Worm (Caenorhabditis elegans) whole organism, L1 larva: ENCODE measurements around the gene srbc-23.

Experiments used
- C16A3.4 ChIP-seq: fragments of 150-350 bp; optimal IDR thresholded peaks from 2 replicates; lab custom pipeline; 2014; ENCODE audit warnings: missing biosample characterization, missing genetic modification characterization
- Y116A8C.19 ChIP-seq: sonication (generic microtip); optimal IDR thresholded peaks from 2 replicates; lab custom pipeline; 2016; ENCODE audit warnings: missing compliant biosample characterization, missing genetic modification characterization, borderline replicate concordance
- aha-1 ChIP-seq: fragments of 150-350 bp; optimal IDR thresholded peaks from 2 replicates; lab custom pipeline; 2014; ENCODE audit warnings: missing biosample characterization, missing genetic modification characterization
- alr-1 ChIP-seq: fragments of 200-800 bp; sonication (Bioruptor generic); optimal IDR thresholded peaks from 2 replicates; lab custom pipeline; 2018; ENCODE audit warnings: borderline replicate concordance, mild to moderate bottlenecking, missing genetic modification characterization, missing compliant biosample characterization
- ama-1 ChIP-seq: fragments of 150-350 bp; optimal IDR thresholded peaks from 2 replicates; lab custom pipeline; 2014
- ceh-63 ChIP-seq: fragments of 200-800 bp; sonication (Bioruptor generic); optimal IDR thresholded peaks from 2 replicates; lab custom pipeline; 2018; ENCODE audit warnings: mild to moderate bottlenecking, missing genetic modification characterization, missing compliant biosample characterization
- ceh-82 ChIP-seq, 3 experiments: fragments of 150-350 bp in 1 of 3; sonication (generic microtip) in 2 of 3; optimal IDR thresholded peaks; 2 replicates each; lab custom pipeline; 2014 to 2017; ENCODE audit warnings: missing biosample characterization in 3 of 3, missing genetic modification characterization in 3 of 3
- ces-1 ChIP-seq: fragments of 150-350 bp; optimal IDR thresholded peaks from 2 replicates; lab custom pipeline; 2014; ENCODE audit warnings: missing biosample characterization, missing genetic modification reagents, missing genetic modification characterization
- dpl-1 ChIP-seq, 3 experiments: fragments of 150-350 bp in 2 of 3; sonication (generic microtip) in 1 of 3; optimal IDR thresholded peaks; 2 replicates each; lab custom pipeline; 2014 to 2017; ENCODE audit warnings: missing biosample characterization in 3 of 3, missing genetic modification characterization in 3 of 3, missing genetic modification reagents in 3 of 3
- efl-1 ChIP-seq, 4 experiments: fragments of 150-350 bp; optimal IDR thresholded peaks in 3 of 4; peaks in 1 of 4; 1 replicate in 1 of 4; 2 replicates in 3 of 4; lab custom pipeline; 2014; ENCODE audit warnings: missing biosample characterization in 2 of 4, missing genetic modification characterization in 2 of 4, missing genetic modification reagents in 2 of 4
- efl-3 ChIP-seq: fragments of 200-800 bp; sonication (Bioruptor generic); optimal IDR thresholded peaks from 2 replicates; lab custom pipeline; 2018; ENCODE audit warnings: mild to moderate bottlenecking, missing genetic modification characterization, missing compliant biosample characterization
- egl-13 ChIP-seq: sonication (generic microtip); optimal IDR thresholded peaks from 2 replicates; lab custom pipeline; 2016; ENCODE audit warnings: missing genotype, missing genetic modification reagents, missing genetic modification characterization, missing compliant biosample characterization
- elt-3 ChIP-seq, 6 experiments: fragments of 150-350 bp in 1 of 6; sonication (generic microtip); optimal IDR thresholded peaks; 2 replicates each; lab custom pipeline; 2017 to 2018; ENCODE audit warnings: missing biosample characterization in 6 of 6, missing genetic modification characterization in 6 of 6, inconsistent platforms in 1 of 6
- fkh-8 ChIP-seq: sonication (generic microtip); optimal IDR thresholded peaks from 2 replicates; lab custom pipeline; 2016; ENCODE audit warnings: mild to moderate bottlenecking, missing genetic modification characterization, missing compliant biosample characterization
- fos-1 ChIP-seq: fragments of 150-350 bp; optimal IDR thresholded peaks from 2 replicates; lab custom pipeline; 2014; ENCODE audit warnings: missing biosample characterization, missing genetic modification characterization
- grh-1 ChIP-seq: fragments of 200-800 bp; sonication (Bioruptor generic); IDR thresholded peaks from 2 replicates; pipeline ENCODE4 v1.3.6; 2022; ENCODE audit warnings: missing genetic modification reagents, missing genetic modification characterization, missing compliant biosample characterization
- hpl-2 ChIP-seq: fragments of 150-350 bp; optimal IDR thresholded peaks from 2 replicates; lab custom pipeline; 2014; ENCODE audit warnings: missing biosample characterization, missing genetic modification reagents, missing genetic modification characterization
- isw-1 ChIP-seq: fragments of 200-800 bp; sonication (Bioruptor generic); IDR thresholded peaks from 2 replicates; pipeline ENCODE4 v1.3.6; 2022; ENCODE audit warnings: missing genetic modification characterization, missing compliant biosample characterization
- lin-13 ChIP-seq: fragments of 150-350 bp; optimal IDR thresholded peaks from 2 replicates; lab custom pipeline; 2014; ENCODE audit warnings: missing biosample characterization, missing genetic modification reagents, missing genetic modification characterization
- lin-14 ChIP-seq: fragments of 200-800 bp; sonication (Bioruptor generic); optimal IDR thresholded peaks from 2 replicates; lab custom pipeline; 2018; ENCODE audit warnings: mild to moderate bottlenecking, missing genetic modification characterization, moderate library complexity, missing compliant biosample characterization
- lin-35 ChIP-seq, 2 experiments: fragments of 150-350 bp; optimal IDR thresholded peaks; 2 replicates each; lab custom pipeline; 2014; ENCODE audit warnings: missing biosample characterization in 2 of 2, missing genetic modification characterization in 2 of 2, missing genetic modification reagents in 2 of 2
- lsy-2 ChIP-seq, 2 experiments: fragments of 150-350 bp; optimal IDR thresholded peaks; 2 replicates each; lab custom pipeline; 2014; ENCODE audit warnings: missing biosample characterization in 2 of 2, missing genetic modification characterization in 2 of 2
- mef-2 ChIP-seq: fragments of 150-350 bp; optimal IDR thresholded peaks from 2 replicates; lab custom pipeline; 2014; ENCODE audit warnings: missing biosample characterization, missing genetic modification characterization
- nhr-11 ChIP-seq: fragments of 150-350 bp; optimal IDR thresholded peaks from 2 replicates; lab custom pipeline; 2014; ENCODE audit warnings: missing biosample characterization, missing genetic modification characterization
- nhr-19 ChIP-seq: fragments of 200-800 bp; sonication (Bioruptor generic); conservative IDR thresholded peaks from 2 replicates; pipeline ENCODE4 v1.3.6; 2022; ENCODE audit warnings: missing genetic modification characterization, missing compliant biosample characterization
- nhr-20 ChIP-seq: sonication (generic microtip); optimal IDR thresholded peaks from 2 replicates; lab custom pipeline; 2016; ENCODE audit warnings: mild to moderate bottlenecking, missing genetic modification characterization, missing compliant biosample characterization
- nhr-28 ChIP-seq: fragments of 150-350 bp; optimal IDR thresholded peaks from 2 replicates; lab custom pipeline; 2014; ENCODE audit warnings: missing biosample characterization, missing genetic modification characterization
- nhr-47 ChIP-seq: sonication (generic microtip); optimal IDR thresholded peaks from 2 replicates; lab custom pipeline; 2016; ENCODE audit warnings: mild to moderate bottlenecking, missing genetic modification characterization, moderate library complexity, missing compliant biosample characterization
- nhr-84 ChIP-seq: sonication (generic microtip); optimal IDR thresholded peaks from 2 replicates; lab custom pipeline; 2017; ENCODE audit warnings: missing biosample characterization, missing genetic modification characterization
- nhr-85 ChIP-seq: sonication (generic microtip); peaks from one replicate; lab custom pipeline; 2016; ENCODE audit warnings: missing genetic modification characterization, inconsistent platforms, missing compliant biosample characterization
- nhr-90 ChIP-seq: sonication (generic microtip); optimal IDR thresholded peaks from 2 replicates; lab custom pipeline; 2016; ENCODE audit warnings: mild to moderate bottlenecking, missing genetic modification characterization, missing compliant biosample characterization; ENCODE audit not compliant: poor library complexity
- pax-3 ChIP-seq: fragments of 200-800 bp; sonication (Bioruptor generic); optimal IDR thresholded peaks from 2 replicates; lab custom pipeline; 2018; ENCODE audit warnings: mild to moderate bottlenecking, missing genetic modification characterization, moderate library complexity, missing compliant biosample characterization
- pqm-1 ChIP-seq: sonication (generic microtip); optimal IDR thresholded peaks from 3 replicates; lab custom pipeline; 2017; ENCODE audit warnings: missing biosample characterization, missing genetic modification characterization
- rnt-1 ChIP-seq: sonication (generic microtip); optimal IDR thresholded peaks from 2 replicates; lab custom pipeline; 2016; ENCODE audit warnings: mild to moderate bottlenecking, missing genetic modification characterization, moderate library complexity, missing compliant biosample characterization
- snpc-4 ChIP-seq: fragments of 150-350 bp; optimal IDR thresholded peaks from 2 replicates; lab custom pipeline; 2014; ENCODE audit warnings: missing biosample characterization, missing genetic modification characterization
- snu-23 ChIP-seq: sonication (generic microtip); optimal IDR thresholded peaks from 2 replicates; lab custom pipeline; 2016; ENCODE audit warnings: missing genetic modification characterization, missing compliant biosample characterization
- sox-4 ChIP-seq: sonication (generic microtip); optimal IDR thresholded peaks from 2 replicates; lab custom pipeline; 2016; ENCODE audit warnings: missing genetic modification characterization, missing compliant biosample characterization
- sptf-1 ChIP-seq: fragments of 150-350 bp; optimal IDR thresholded peaks from 2 replicates; lab custom pipeline; 2014; ENCODE audit warnings: missing biosample characterization, missing genetic modification characterization
- sup-37 ChIP-seq: fragments of 200-800 bp; sonication (Bioruptor generic); optimal IDR thresholded peaks from 2 replicates; lab custom pipeline; 2018; ENCODE audit warnings: mild to moderate bottlenecking, missing genetic modification characterization, missing compliant biosample characterization
- swsn-7 ChIP-seq: sonication (generic microtip); optimal IDR thresholded peaks from 2 replicates; lab custom pipeline; 2016; ENCODE audit warnings: missing genetic modification characterization, missing compliant biosample characterization
- tbx-2 ChIP-seq: sonication (generic microtip); optimal IDR thresholded peaks from 2 replicates; lab custom pipeline; 2016; ENCODE audit warnings: missing genetic modification characterization, missing compliant biosample characterization
- unc-86 ChIP-seq: sonication (generic microtip); optimal IDR thresholded peaks from 2 replicates; lab custom pipeline; 2016; ENCODE audit warnings: missing genetic modification characterization, missing compliant biosample characterization
- xbp-1 ChIP-seq: sonication (generic microtip); optimal IDR thresholded peaks from 2 replicates; lab custom pipeline; 2016; ENCODE audit warnings: missing genetic modification characterization, missing compliant biosample characterization
- zip-4 ChIP-seq: fragments of 200-800 bp; sonication (Bioruptor generic); optimal IDR thresholded peaks from 2 replicates; lab custom pipeline; 2018; ENCODE audit warnings: mild to moderate bottlenecking, missing genetic modification characterization, moderate library complexity, missing compliant biosample characterization
- ztf-11 ChIP-seq, 2 experiments: sonication (generic microtip); optimal IDR thresholded peaks; 2 replicates each; lab custom pipeline; 2016 to 2017; ENCODE audit warnings: missing genetic modification characterization in 2 of 2, missing biosample characterization in 1 of 2, missing compliant biosample characterization in 1 of 2

The srbc-23 gene

DNA sequence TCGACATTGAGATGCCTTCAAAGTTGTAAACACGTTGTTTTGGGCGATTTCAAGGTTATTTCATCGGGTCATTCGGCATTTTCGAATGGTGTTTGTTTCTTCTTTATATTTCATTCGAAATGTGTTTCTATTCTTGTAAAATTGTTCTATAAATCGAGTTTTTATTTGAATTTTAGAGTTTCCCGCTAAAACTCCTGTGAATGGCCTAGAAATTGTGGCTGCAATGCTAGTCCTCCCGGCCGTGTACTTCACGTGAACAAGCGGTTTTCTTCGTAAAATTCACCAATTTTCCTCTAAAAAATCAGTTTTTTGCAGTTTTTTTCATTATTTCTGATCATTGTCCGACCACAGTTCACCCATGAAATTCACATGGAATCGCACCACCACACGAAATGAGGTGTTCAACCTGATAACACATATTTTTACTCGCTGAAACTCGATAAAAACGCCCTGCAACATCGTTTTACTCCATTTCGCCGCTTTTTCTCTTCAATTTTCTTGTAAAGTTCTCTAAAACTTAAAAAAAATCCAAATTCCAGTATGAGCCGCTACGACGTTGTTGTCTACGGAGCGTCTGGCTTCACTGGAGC is 26.3 kb upstream of the srbc-23 start, which contains the start of gene ldp-1 (continued):
- peak; percentile 14 for TF ChIP-seq C16A3.4
- peak; percentile 88 for TF ChIP-seq nhr-19 (GFP tag; lab: Robert Waterston, UW)
- TF ChIP-seq xbp-1 (tag; lab: Kevin White, UChicago): peak; percentile 81
- TF ChIP-seq hpl-2: no peak
- TF ChIP-seq swsn-7 (tag; lab: Kevin White, UChicago): peak; percentile 81
- no peak for TF ChIP-seq alr-1 (tag; lab: Kevin White, UChicago)
- TF ChIP-seq lin-14 (GFP tag; lab: Kevin White, UChicago): peak; percentile 92
- TF ChIP-seq dpl-1 (GFP tag; optimal IDR thresholded peaks at IDR 0.05; lab: Kevin White, UChicago): peak; percentile 89 to 94 (median 92)
- TF ChIP-seq, all 84 proteins: peak for 57

DNA sequence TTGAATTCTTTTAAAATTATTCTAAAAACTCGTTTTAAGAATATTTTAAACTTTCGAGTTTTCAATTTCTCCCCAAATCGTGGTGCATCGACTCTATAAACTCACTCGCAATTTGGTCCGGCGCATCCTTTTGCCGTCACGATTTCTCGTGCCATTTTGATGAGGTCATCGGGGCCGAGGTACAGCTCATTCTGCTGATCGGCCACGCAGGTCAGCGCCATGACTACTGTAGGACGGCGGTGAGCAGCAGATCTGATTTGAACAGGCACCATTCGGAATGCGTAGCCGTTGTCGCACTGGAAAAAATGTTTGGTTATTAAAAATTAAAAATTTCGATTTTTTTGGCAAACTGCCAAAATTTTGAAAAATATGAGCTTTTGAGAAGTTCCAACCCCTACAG is 20.7 kb upstream of the srbc-23 start:
- peak; percentile 16 for TF ChIP-seq rnt-1 (tag; lab: Kevin White, UChicago)
- no peak for TF ChIP-seq swsn-7 (tag; lab: Kevin White, UChicago)

DNA sequence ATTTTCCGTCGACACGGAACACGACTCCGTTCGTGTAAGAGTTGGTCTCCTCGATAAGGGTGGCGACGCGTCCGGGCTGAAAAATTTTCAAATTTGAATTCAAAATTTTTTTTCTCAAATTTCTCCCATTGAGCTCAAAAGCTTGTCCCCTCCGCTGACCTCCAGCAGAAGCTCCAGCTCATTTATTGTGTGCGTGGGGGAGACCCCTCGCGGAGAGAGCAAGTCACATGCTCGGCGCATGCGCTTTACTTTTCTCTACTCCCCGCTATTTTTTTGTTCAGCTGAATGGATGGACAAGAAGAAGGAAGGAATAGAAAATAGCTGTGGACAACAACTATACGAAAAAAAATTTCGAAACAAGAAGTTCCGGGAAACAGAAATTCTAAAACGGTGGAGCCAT is 19.9 kb upstream of the srbc-23 start:
- TF ChIP-seq lin-35 (GFP tag; optimal IDR thresholded peaks at IDR 0.05; lab: Kevin White, UChicago) (peak; percentile 26 to 48), lin-14 (GFP tag; lab: Kevin White, UChicago) (peak; percentile 99), tbx-2 (tag; lab: Kevin White, UChicago) (peak; percentile 76), isw-1 (GFP tag; lab: Robert Waterston, UW) (peak; percentile 33), lsy-2 (tag; optimal IDR thresholded peaks at IDR 0.05; lab: Kevin White, UChicago) (peak; percentile 60 to 72), fos-1 (tag; lab: Kevin White, UChicago) (no peak), snpc-4 (tag; lab: Kevin White, UChicago) (peak; percentile 2), nhr-47 (peak; percentile 75), ama-1 (no peak), pax-3 (tag; lab: Kevin White, UChicago) (peak; percentile 1), sup-37 (no peak), snu-23 (peak; percentile 70), sox-4 (tag; lab: Kevin White, UChicago) (peak; percentile 42), nhr-20 (tag; lab: Kevin White, UChicago) (peak; percentile 64), nhr-28 (tag; lab: Kevin White, UChicago) (no peak), ces-1 (GFP tag; lab: Kevin White, UChicago) (no peak), egl-13 (peak; percentile 70), nhr-19 (GFP tag; lab: Robert Waterston, UW) (peak; percentile 73), Y116A8C.19 (tag; lab: Kevin White, UChicago) (no peak), fkh-8 (tag; lab: Kevin White, UChicago) (peak; percentile 86), nhr-90 (tag; lab: Kevin White, UChicago) (no peak), nhr-11 (no peak), efl-3 (no peak), dpl-1 (GFP tag; optimal IDR thresholded peaks at IDR 0.05; lab: Kevin White, UChicago) (peak in 1 of 3 experiments; percentile 49), sptf-1 (tag; lab: Kevin White, UChicago) (no peak), hpl-2 (no peak), xbp-1 (tag; lab: Kevin White, UChicago) (peak; percentile 53), ceh-63 (GFP tag; lab: Kevin White, UChicago) (no peak), pqm-1 (tag; lab: Kevin White, UChicago) (no peak), nhr-85 (tag; lab: Kevin White, UChicago) (no peak), nhr-84 (tag; lab: Kevin White, UChicago) (no peak), rnt-1 (tag; lab: Kevin White, UChicago) (peak; percentile 64), lin-13 (GFP tag; lab: Kevin White, UChicago) (peak; percentile 36), ceh-82 (tag; optimal IDR thresholded peaks at IDR 0.05; lab: Kevin White, UChicago) (peak; percentile 40 to 85 (median 61)), grh-1 (GFP tag; lab: Robert Waterston, UW) (no peak), mef-2 (peak; percentile 19), elt-3 (tag; optimal IDR thresholded peaks at IDR 0.05; lab: Kevin White, UChicago) (no peak), unc-86 (tag; lab: Kevin White, UChicago) (peak; percentile 91), zip-4 (GFP tag; lab: Kevin White, UChicago) (no peak), C16A3.4 (peak; percentile 36), aha-1 (tag; lab: Kevin White, UChicago) (no peak), ztf-11 (tag; optimal IDR thresholded peaks at IDR 0.05; lab: Kevin White, UChicago) (peak in 1 of 2 experiments; percentile 19), efl-1 (optimal IDR thresholded peaks at IDR 0.05; lab: Kevin White, UChicago) (peak; percentile 35 to 44), efl-1 (GFP tag; optimal IDR thresholded peaks at IDR 0.05 in 1 of 2; lab: Kevin White, UChicago) (peak in 1 of 2 experiments; percentile 50), swsn-7 (tag; lab: Kevin White, UChicago) (peak; percentile 61)
